Fruit fly (Drosophila melanogaster) whole organism, embryonic: ENCODE data around the gene CG14851.
A peak's percentile ranks its signal among the peaks of the same experiment; 100 is the strongest.

Source experiments
- Asciz ChIP-seq: fragments of 200-800 bp; sonication (Bioruptor generic); optimal IDR thresholded peaks from 2 replicates; lab custom pipeline; 2017; ENCODE audit warnings: missing biosample characterization, mild to moderate bottlenecking, missing genetic modification characterization, missing genetic modification reagents
- Atf3 ChIP-seq: fragments of 200-800 bp; sonication (Bioruptor generic); optimal IDR thresholded peaks from 3 replicates; lab custom pipeline; 2016; ENCODE audit warnings: missing biosample characterization, missing genetic modification characterization
- CG10147 ChIP-seq: fragments of 200-800 bp; sonication (Bioruptor generic); optimal IDR thresholded peaks from 2 replicates; lab custom pipeline; 2019; ENCODE audit warnings: missing biosample characterization, mild to moderate bottlenecking, missing genetic modification characterization, moderate library complexity
- CG10274 ChIP-seq: fragments of 200-800 bp; sonication (Bioruptor generic); optimal IDR thresholded peaks from 3 replicates; lab custom pipeline; 2017; ENCODE audit warnings: missing biosample characterization, mild to moderate bottlenecking, missing genetic modification characterization
- CG10321 ChIP-seq: fragments of 200-800 bp; sonication (Bioruptor generic); IDR thresholded peaks from 2 replicates; pipeline ENCODE4 v1.3.6; 2022; ENCODE audit warnings: missing biosample characterization, missing genetic modification characterization
- CG11398 ChIP-seq: fragments of 200-800 bp; sonication (Bioruptor generic); optimal IDR thresholded peaks from 2 replicates; lab custom pipeline; 2016; ENCODE audit warnings: missing biosample characterization, missing genetic modification characterization
- CG11504 ChIP-seq: fragments of 200-800 bp; sonication (Bioruptor generic); optimal IDR thresholded peaks from 3 replicates; lab custom pipeline; 2019; ENCODE audit warnings: missing biosample characterization, mild to moderate bottlenecking, missing genetic modification characterization, moderate library complexity
- CG12104 ChIP-seq: fragments of 200-800 bp; sonication (Bioruptor generic); optimal IDR thresholded peaks from 3 replicates; lab custom pipeline; 2016; ENCODE audit warnings: missing biosample characterization, missing genetic modification characterization
- CG13296 ChIP-seq: fragments of 200-800 bp; sonication (Bioruptor generic); optimal IDR thresholded peaks from 3 replicates; lab custom pipeline; 2018; ENCODE audit warnings: missing biosample characterization, mild to moderate bottlenecking, missing genetic modification characterization
- CG17359 ChIP-seq: fragments of 200-800 bp; sonication (Bioruptor generic); optimal IDR thresholded peaks from 3 replicates; lab custom pipeline; 2018; ENCODE audit warnings: missing biosample characterization, mild to moderate bottlenecking, missing genetic modification characterization, moderate library complexity
- CG2202 ChIP-seq: fragments of 200-800 bp; sonication (Bioruptor generic); optimal IDR thresholded peaks from 2 replicates; lab custom pipeline; 2018; ENCODE audit warnings: missing biosample characterization, mild to moderate bottlenecking, missing genetic modification characterization
- CG34224 ChIP-seq: fragments of 200-800 bp; sonication (Bioruptor generic); IDR thresholded peaks from 3 replicates; pipeline ENCODE4 v1.3.6; 2022; ENCODE audit warnings: missing biosample characterization, missing genetic modification characterization; ENCODE audit not compliant: partially characterized antibody
- CG6254 ChIP-seq: fragments of 200-800 bp; sonication (Bioruptor generic); optimal IDR thresholded peaks from 3 replicates; lab custom pipeline; 2017; ENCODE audit warnings: mild to moderate bottlenecking, missing biosample characterization, missing genetic modification reagents, missing genetic modification characterization
- CG7963 ChIP-seq: fragments of 200-800 bp; sonication (Bioruptor generic); IDR thresholded peaks from 3 replicates; pipeline ENCODE4 v1.3.6; 2022; ENCODE audit warnings: missing biosample characterization, missing genetic modification characterization; ENCODE audit not compliant: partially characterized antibody
- CG8089 ChIP-seq: fragments of 200-800 bp; sonication (Bioruptor generic); optimal IDR thresholded peaks from 3 replicates; lab custom pipeline; 2016; ENCODE audit warnings: missing biosample characterization, missing genetic modification characterization
- CG8359 ChIP-seq: fragments of 200-800 bp; sonication (Bioruptor generic); optimal IDR thresholded peaks from 2 replicates; lab custom pipeline; 2017; ENCODE audit warnings: missing biosample characterization, mild to moderate bottlenecking, missing genetic modification characterization, borderline replicate concordance
- CG8944 ChIP-seq: fragments of 200-800 bp; sonication (Bioruptor generic); optimal IDR thresholded peaks from 3 replicates; lab custom pipeline; 2016; ENCODE audit warnings: missing biosample characterization, missing genetic modification characterization
- Dref ChIP-seq: fragments of 200-800 bp; sonication (Bioruptor generic); IDR thresholded peaks from 2 replicates; pipeline ENCODE4 v1.3.6; 2022; ENCODE audit warnings: missing biosample characterization, missing genetic modification characterization
- Fer2 ChIP-seq: fragments of 200-800 bp; sonication (Bioruptor generic); optimal IDR thresholded peaks from 2 replicates; lab custom pipeline; 2018; ENCODE audit warnings: missing biosample characterization, mild to moderate bottlenecking, missing genetic modification characterization, moderate library complexity
- Hr78 ChIP-seq, 2 experiments: fragments of 200-800 bp in 1 of 2; fragments of >200 bp in 1 of 2; sonication (Bioruptor generic) in 1 of 2; optimal IDR thresholded peaks; 2 replicates each; lab custom pipeline; 2017 to 2019; ENCODE audit warnings: missing biosample characterization in 2 of 2, missing genetic modification characterization in 2 of 2, mild to moderate bottlenecking in 1 of 2, moderate library complexity in 1 of 2
- Lhr ChIP-seq: fragments of 200-800 bp; sonication (Bioruptor generic); optimal IDR thresholded peaks from 3 replicates; lab custom pipeline; 2017; ENCODE audit warnings: mild to moderate bottlenecking, missing biosample characterization, missing genetic modification reagents, missing genetic modification characterization
- Meics ChIP-seq: fragments of 200-800 bp; sonication (Bioruptor generic); optimal IDR thresholded peaks from 2 replicates; lab custom pipeline; 2017; ENCODE audit warnings: missing biosample characterization, mild to moderate bottlenecking, missing genetic modification characterization
- Nf-YB ChIP-seq: fragments of 200-800 bp; sonication (Bioruptor generic); optimal IDR thresholded peaks from 3 replicates; lab custom pipeline; 2019; ENCODE audit warnings: missing biosample characterization, mild to moderate bottlenecking, missing genetic modification characterization, moderate library complexity
- Optix ChIP-seq: fragments of 200-800 bp; sonication (Bioruptor generic); IDR thresholded peaks from 3 replicates; pipeline ENCODE4 v1.3.6; 2022; ENCODE audit warnings: missing biosample characterization, missing genetic modification characterization
- Poxn ChIP-seq: fragments of 200-800 bp; sonication (Bioruptor generic); IDR thresholded peaks from 2 replicates; pipeline ENCODE4 v1.3.6; 2022; ENCODE audit warnings: missing biosample characterization, missing genetic modification characterization
- TFAM ChIP-seq: fragments of 200-800 bp; sonication (Bioruptor generic); optimal IDR thresholded peaks from 2 replicates; lab custom pipeline; 2017; ENCODE audit warnings: missing biosample characterization, missing genetic modification characterization, inconsistent platforms
- ara ChIP-seq: fragments of 200-800 bp; sonication (Bioruptor generic); IDR thresholded peaks from 2 replicates; pipeline ENCODE4 v1.3.6; 2022; ENCODE audit warnings: missing biosample characterization, missing genetic modification characterization
- az2 ChIP-seq: fragments of 200-800 bp; sonication (Bioruptor generic); optimal IDR thresholded peaks from 3 replicates; lab custom pipeline; 2016; ENCODE audit warnings: missing biosample characterization, missing genetic modification characterization
- bowl ChIP-seq: fragments of 200-800 bp; sonication (Bioruptor generic); IDR thresholded peaks from 2 replicates; pipeline ENCODE4 v1.3.6; 2022; ENCODE audit warnings: missing biosample characterization, missing genetic modification characterization
- chm ChIP-seq: fragments of 200-800 bp; sonication (Bioruptor generic); IDR thresholded peaks from 2 replicates; pipeline ENCODE4 v1.3.6; 2022; ENCODE audit warnings: missing biosample characterization, missing genetic modification characterization
- chn ChIP-seq: fragments of 200-800 bp; sonication (Bioruptor generic); optimal IDR thresholded peaks from 2 replicates; lab custom pipeline; 2016; ENCODE audit warnings: missing biosample characterization, missing genetic modification characterization
- dm ChIP-seq: fragments of 200-800 bp; sonication (Bioruptor generic); optimal IDR thresholded peaks from 3 replicates; lab custom pipeline; 2016; ENCODE audit warnings: missing biosample characterization, missing genetic modification characterization
- fd102C ChIP-seq: fragments of 200-800 bp; sonication (Bioruptor generic); optimal IDR thresholded peaks from 2 replicates; lab custom pipeline; 2018; ENCODE audit warnings: missing biosample characterization, mild to moderate bottlenecking, missing genetic modification characterization, moderate library complexity
- gem ChIP-seq: fragments of 200-800 bp; sonication (Bioruptor generic); optimal IDR thresholded peaks from 2 replicates; lab custom pipeline; 2019; ENCODE audit warnings: missing biosample characterization, mild to moderate bottlenecking, missing genetic modification characterization, moderate library complexity
- gt ChIP-seq: fragments of 200-800 bp; sonication (Bioruptor generic); IDR thresholded peaks from 2 replicates; pipeline ENCODE4 v1.3.6; 2022; ENCODE audit warnings: missing biosample characterization, missing genetic modification characterization
- ind ChIP-seq: fragments of 200-800 bp; sonication (Bioruptor generic); optimal IDR thresholded peaks from 3 replicates; lab custom pipeline; 2016; ENCODE audit warnings: missing biosample characterization, missing genetic modification characterization
- klu ChIP-seq: fragments of 200-800 bp; sonication (Bioruptor generic); IDR thresholded peaks from 2 replicates; pipeline ENCODE4 v1.3.6; 2022; ENCODE audit warnings: missing biosample characterization, missing genetic modification characterization
- lilli ChIP-seq: fragments of 200-800 bp; sonication (Bioruptor generic); optimal IDR thresholded peaks from 3 replicates; lab custom pipeline; 2016; ENCODE audit warnings: missing biosample characterization, missing genetic modification characterization
- nmo ChIP-seq: fragments of 200-800 bp; sonication (Bioruptor generic); optimal IDR thresholded peaks from 2 replicates; lab custom pipeline; 2018; ENCODE audit warnings: missing biosample characterization, mild to moderate bottlenecking, missing genetic modification characterization, moderate library complexity
- ranshi ChIP-seq: fragments of 200-800 bp; sonication (Bioruptor generic); IDR thresholded peaks from 2 replicates; pipeline ENCODE4 v1.3.6; 2022; ENCODE audit warnings: missing biosample characterization, missing genetic modification characterization
- rib ChIP-seq: fragments of 200-800 bp; sonication (Bioruptor generic); IDR thresholded peaks from 2 replicates; pipeline ENCODE4 v1.3.6; 2022; ENCODE audit warnings: missing biosample characterization, missing genetic modification characterization
- shn ChIP-seq: fragments of 200-800 bp; sonication (Bioruptor generic); optimal IDR thresholded peaks from 3 replicates; lab custom pipeline; 2016; ENCODE audit warnings: missing biosample characterization, missing genetic modification characterization
- tgo ChIP-seq: fragments of 200-800 bp; sonication (Bioruptor generic); IDR thresholded peaks from 3 replicates; pipeline ENCODE4 v1.3.6; 2022; ENCODE audit warnings: missing biosample characterization, missing genetic modification characterization
- tna ChIP-seq: fragments of 200-800 bp; sonication (Bioruptor generic); IDR thresholded peaks from 2 replicates; pipeline ENCODE4 v1.3.6; 2022; ENCODE audit warnings: missing biosample characterization, missing genetic modification characterization; ENCODE audit not compliant: partially characterized antibody
- ttk ChIP-seq: fragments of 200-800 bp; sonication (Bioruptor generic); IDR thresholded peaks from 2 replicates; pipeline ENCODE4 v2.1.2; 2022; ENCODE audit warnings: missing biosample characterization, missing genetic modification characterization
- twi ChIP-seq: fragments of 200-800 bp; optimal IDR thresholded peaks from 2 replicates; lab custom pipeline; 2019; ENCODE audit warnings: missing biosample characterization, mild to moderate bottlenecking, missing genetic modification characterization, moderate library complexity
- usp ChIP-seq: fragments of >200 bp; optimal IDR thresholded peaks from 2 replicates; lab custom pipeline; 2017; ENCODE audit warnings: missing biosample characterization, missing genetic modification characterization
- vfl ChIP-seq: fragments of 200-800 bp; sonication (Bioruptor generic); optimal IDR thresholded peaks from 2 replicates; lab custom pipeline; 2016; ENCODE audit warnings: missing biosample characterization, missing genetic modification characterization
- wor ChIP-seq: fragments of 200-800 bp; sonication (Bioruptor generic); IDR thresholded peaks from 2 replicates; pipeline ENCODE4 v1.3.6; 2022; ENCODE audit warnings: missing biosample characterization, missing genetic modification characterization

Gene CG14851

DNA sequence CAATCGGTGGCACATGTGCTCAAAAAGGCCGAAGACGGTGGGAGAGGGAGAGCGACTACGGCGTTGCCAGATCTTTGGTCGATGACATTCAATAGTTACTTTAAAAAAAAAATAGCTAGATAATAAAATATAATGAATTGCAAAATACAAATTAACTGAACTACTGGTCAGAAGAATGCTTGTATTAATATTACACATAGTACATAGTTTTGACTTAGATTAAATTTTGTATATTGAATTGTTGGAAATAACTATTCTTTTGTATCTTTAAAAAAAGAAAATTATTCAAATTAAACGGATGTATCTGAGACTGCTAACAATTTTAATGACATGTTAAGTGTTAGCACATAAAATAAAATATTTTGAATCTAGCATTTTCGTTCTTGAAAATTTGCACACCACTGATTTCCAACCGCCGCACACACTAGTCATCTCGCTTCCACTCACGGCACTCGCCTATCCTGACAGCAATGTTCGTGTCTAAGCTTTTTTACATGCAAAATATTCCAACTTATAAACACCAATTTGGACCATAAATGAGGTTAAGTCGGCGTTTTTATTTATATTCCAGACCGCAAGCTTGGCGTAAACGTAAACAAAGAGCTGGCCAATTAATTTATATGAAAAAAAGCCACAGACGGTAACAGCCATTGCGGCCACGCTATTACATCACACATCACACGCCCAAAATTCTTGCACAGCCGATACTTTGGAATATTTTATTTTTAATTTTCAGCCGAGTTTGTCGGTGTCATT lies 13.0 kb downstream of the CG14851 start (continued):
- peak; percentile 32 for TF ChIP-seq dm
- TF ChIP-seq klu (GFP tag; lab: Robert Waterston, UW), result peak; percentile 74
- peak; percentile 54 for TF ChIP-seq chn (GFP tag; lab: Kevin White, UChicago)
- TF ChIP-seq Hr78 (GFP tag; optimal IDR thresholded peaks at IDR 0.05; lab: Kevin White, UChicago), result peak in 1 of 2 experiments; percentile 5
- TF ChIP-seq Dref (GFP tag; lab: Robert Waterston, UW), result no peak
- TF ChIP-seq Lhr (GFP tag; lab: Kevin White, UChicago), result peak; percentile 18
- no peak for TF ChIP-seq rib
- peak; percentile 49 for TF ChIP-seq CG8089 (GFP tag; lab: Kevin White, UChicago)
- TF ChIP-seq ttk (GFP tag; lab: Robert Waterston, UW), result peak; percentile 63; the same call in 1 of the 2 replicates
- TF ChIP-seq tna (GFP tag; lab: Robert Waterston, UW), result no peak
- peak; percentile 69 for TF ChIP-seq az2 (GFP tag; lab: Kevin White, UChicago)
- no peak for TF ChIP-seq fd102C (GFP tag; lab: Kevin White, UChicago)
- TF ChIP-seq CG12104 (GFP tag; lab: Kevin White, UChicago), result peak; percentile 84
- TF ChIP-seq Atf3 (GFP tag; lab: Kevin White, UChicago), result no peak
- TF ChIP-seq Meics, result peak; percentile 86
- peak; percentile 39; the same call in 1 of the 2 replicates for TF ChIP-seq wor (GFP tag; lab: Robert Waterston, UW)
- TF ChIP-seq Poxn (GFP tag; lab: Robert Waterston, UW), result no peak
- TF ChIP-seq twi (tag; lab: Kevin White, UChicago), result peak; percentile 44
- TF ChIP-seq gem (tag; lab: Kevin White, UChicago), result peak; percentile 90
- no peak for TF ChIP-seq CG7963 (GFP tag; lab: Robert Waterston, UW)
- peak; percentile 65 for TF ChIP-seq Nf-YB
- no peak for TF ChIP-seq Optix
- TF ChIP-seq CG8944 (GFP tag; lab: Kevin White, UChicago), result peak; percentile 35
- peak; percentile 30 for TF ChIP-seq CG6254 (GFP tag; lab: Kevin White, UChicago)
- TF ChIP-seq CG2202, result peak; percentile 20
- peak; percentile 13 for TF ChIP-seq CG11398 (GFP tag; lab: Kevin White, UChicago)
- peak; percentile 52; the same call in 1 of the 2 replicates for TF ChIP-seq ranshi (GFP tag; lab: Robert Waterston, UW)
- peak; percentile 59 for TF ChIP-seq Fer2 (tag; lab: Kevin White, UChicago)
- peak; percentile 74 for TF ChIP-seq lilli
- peak; percentile 65 for TF ChIP-seq CG13296 (GFP tag; lab: Kevin White, UChicago)
- TF ChIP-seq ind (GFP tag; lab: Kevin White, UChicago), result peak; percentile 80
- no peak; the same call in 1 of the 2 replicates for TF ChIP-seq chm (GFP tag; lab: Robert Waterston, UW)
- TF ChIP-seq CG17359 (tag; lab: Kevin White, UChicago), result peak; percentile 72
- no peak for TF ChIP-seq TFAM (GFP tag; lab: Kevin White, UChicago)
- TF ChIP-seq CG34224 (GFP tag; lab: Robert Waterston, UW), result no peak
- TF ChIP-seq gt (GFP tag; lab: Robert Waterston, UW), result no peak
- peak; percentile 50 for TF ChIP-seq vfl (GFP tag; lab: Kevin White, UChicago)
- TF ChIP-seq tgo (GFP tag; lab: Robert Waterston, UW), result peak; percentile 80
- peak; percentile 49 for TF ChIP-seq CG10274
- TF ChIP-seq CG10147 (GFP tag; lab: Kevin White, UChicago), result peak; percentile 81
- TF ChIP-seq CG10321 (GFP tag; lab: Robert Waterston, UW), result peak; percentile 92
- no peak for TF ChIP-seq usp (GFP tag; lab: Kevin White, UChicago)
- 0 out of 2 replicates have a peak, but pooled peaks have one; percentile 11 for TF ChIP-seq ara
- TF ChIP-seq CG8359 (GFP tag; lab: Kevin White, UChicago), result peak; percentile 47
- TF ChIP-seq CG11504 (tag; lab: Kevin White, UChicago), result peak; percentile 85
- TF ChIP-seq nmo (GFP tag; lab: Kevin White, UChicago), result peak; percentile 86
- TF ChIP-seq Asciz (GFP tag; lab: Kevin White, UChicago), result peak; percentile 54
- peak; percentile 29 for TF ChIP-seq shn (GFP tag; lab: Kevin White, UChicago)
- TF ChIP-seq bowl (GFP tag; lab: Robert Waterston, UW), result no peak
